Fruit fly (Drosophila melanogaster) whole organism, embryonic: Measurements from ENCODE around the gene CG43672.

Experiments used
- Aef1 ChIP-seq: fragments of 200-800 bp; sonication (Bioruptor generic); IDR thresholded peaks from 3 replicates; pipeline ENCODE4 v1.3.6; 2022; ENCODE audit warnings: missing biosample characterization, missing genetic modification characterization
- Awh ChIP-seq: fragments of 200-800 bp; sonication (Bioruptor generic); IDR thresholded peaks from 2 replicates; pipeline ENCODE4, ENCODE4 v1.3.6; 2022; ENCODE audit warnings: missing biosample characterization, missing genetic modification characterization
- Bteb2 ChIP-seq: fragments of 200-800 bp; sonication (Bioruptor generic); optimal IDR thresholded peaks from 2 replicates; lab custom pipeline; 2016; ENCODE audit warnings: missing biosample characterization, missing genetic modification characterization
- CG11093 ChIP-seq: fragments of 200-800 bp; sonication (Bioruptor generic); IDR thresholded peaks from 3 replicates; pipeline ENCODE4 v1.3.6; 2022; ENCODE audit warnings: missing biosample characterization, missing genetic modification characterization
- CG12769 ChIP-seq: fragments of 200-800 bp; sonication (Bioruptor generic); optimal IDR thresholded peaks from 2 replicates; lab custom pipeline; 2019; ENCODE audit warnings: missing biosample characterization, mild to moderate bottlenecking, missing genetic modification characterization, moderate library complexity
- CG13287 ChIP-seq: fragments of 200-800 bp; sonication (Bioruptor generic); IDR thresholded peaks from 2 replicates; pipeline ENCODE4 v1.3.6; 2022; ENCODE audit warnings: missing biosample characterization, missing genetic modification characterization; ENCODE audit not compliant: partially characterized antibody
- CG14014 ChIP-seq: fragments of 200-800 bp; sonication (Bioruptor generic); IDR thresholded peaks from 2 replicates; pipeline ENCODE4 v1.3.6; 2022; ENCODE audit warnings: missing biosample characterization, missing genetic modification characterization
- CG15269 ChIP-seq: fragments of 200-800 bp; sonication (Bioruptor generic); optimal IDR thresholded peaks from 2 replicates; lab custom pipeline; 2018; ENCODE audit warnings: missing biosample characterization, mild to moderate bottlenecking, missing genetic modification characterization, moderate library complexity
- CG15514 ChIP-seq: fragments of 200-800 bp; sonication (Bioruptor generic); optimal IDR thresholded peaks from 3 replicates; lab custom pipeline; 2017; ENCODE audit warnings: missing biosample characterization, missing genetic modification characterization, mild to moderate bottlenecking, moderate library complexity, missing genetic modification reagents
- CG16863 ChIP-seq: fragments of 200-800 bp; sonication (Bioruptor generic); optimal IDR thresholded peaks from 3 replicates; lab custom pipeline; 2016; ENCODE audit warnings: missing biosample characterization, missing genetic modification characterization
- CG17612 ChIP-seq: fragments of 200-800 bp; sonication (Bioruptor generic); IDR thresholded peaks from 2 replicates; pipeline ENCODE4 v1.3.6; 2022; ENCODE audit warnings: missing biosample characterization, missing genetic modification characterization
- CG18599 ChIP-seq: fragments of 200-800 bp; sonication (Bioruptor generic); optimal IDR thresholded peaks from 3 replicates; lab custom pipeline; 2017; ENCODE audit warnings: missing biosample characterization, missing genetic modification characterization, mild to moderate bottlenecking, moderate library complexity, missing genetic modification reagents
- CG2129 ChIP-seq: fragments of 200-800 bp; sonication (Bioruptor generic); IDR thresholded peaks from 2 replicates; pipeline ENCODE4 v1.3.6; 2022; ENCODE audit warnings: missing biosample characterization, missing genetic modification characterization; ENCODE audit not compliant: partially characterized antibody
- CG30403 ChIP-seq: fragments of 200-800 bp; sonication (Bioruptor generic); optimal IDR thresholded peaks from 3 replicates; lab custom pipeline; 2016; ENCODE audit warnings: missing biosample characterization, missing genetic modification characterization
- CG31441 ChIP-seq: fragments of 200-800 bp; sonication (Bioruptor generic); IDR thresholded peaks from 2 replicates; pipeline ENCODE4 v1.3.6; 2022; ENCODE audit warnings: missing biosample characterization, missing genetic modification characterization
- CG4820 ChIP-seq: fragments of 200-800 bp; sonication (Bioruptor generic); optimal IDR thresholded peaks from 3 replicates; lab custom pipeline; 2016; ENCODE audit warnings: missing biosample characterization, missing genetic modification characterization
- CG5245 ChIP-seq: fragments of 200-800 bp; sonication (Bioruptor generic); optimal IDR thresholded peaks from 3 replicates; lab custom pipeline; 2016; ENCODE audit warnings: missing biosample characterization, missing genetic modification characterization
- CG6175 ChIP-seq: fragments of 200-800 bp; sonication (Bioruptor generic); IDR thresholded peaks from 3 replicates; pipeline ENCODE4 v1.3.6; 2022; ENCODE audit warnings: missing biosample characterization, missing genetic modification characterization
- CG6765 ChIP-seq: fragments of 200-800 bp; sonication (Bioruptor generic); optimal IDR thresholded peaks from 3 replicates; lab custom pipeline; 2017; ENCODE audit warnings: missing biosample characterization, mild to moderate bottlenecking, missing genetic modification characterization
- Elba2 ChIP-seq: fragments of 200-800 bp; sonication (Bioruptor generic); optimal IDR thresholded peaks from 3 replicates; lab custom pipeline; 2016; ENCODE audit warnings: missing biosample characterization, missing genetic modification characterization
- HLHmδ ChIP-seq: fragments of 200-800 bp; sonication (Bioruptor generic); optimal IDR thresholded peaks from 2 replicates; lab custom pipeline; 2018; ENCODE audit warnings: missing biosample characterization, mild to moderate bottlenecking, missing genetic modification characterization, moderate library complexity
- Hey ChIP-seq: fragments of 200-800 bp; sonication (Bioruptor generic); optimal IDR thresholded peaks from 3 replicates; lab custom pipeline; 2018; ENCODE audit warnings: missing biosample characterization, mild to moderate bottlenecking, missing genetic modification characterization
- Hr39 ChIP-seq: fragments of >200 bp; optimal IDR thresholded peaks from 2 replicates; lab custom pipeline; 2017
- Hr78 ChIP-seq, 2 experiments: fragments of 200-800 bp in 1 of 2; fragments of >200 bp in 1 of 2; sonication (Bioruptor generic) in 1 of 2; optimal IDR thresholded peaks; 2 replicates each; lab custom pipeline; 2017 to 2019; ENCODE audit warnings: missing biosample characterization in 2 of 2, missing genetic modification characterization in 2 of 2, mild to moderate bottlenecking in 1 of 2, moderate library complexity in 1 of 2
- Jarid2 ChIP-seq: fragments of 200-800 bp; sonication (Bioruptor generic); optimal IDR thresholded peaks from 3 replicates; lab custom pipeline; 2017; ENCODE audit warnings: mild to moderate bottlenecking, missing biosample characterization, missing genetic modification reagents, missing genetic modification characterization
- Kr ChIP-seq: fragments of 200-800 bp; sonication (Bioruptor generic); optimal IDR thresholded peaks from 2 replicates; lab custom pipeline; 2017; ENCODE audit warnings: missing biosample characterization, mild to moderate bottlenecking, missing genetic modification characterization
- NK7.1 ChIP-seq: fragments of 200-800 bp; sonication (Bioruptor generic); optimal IDR thresholded peaks from 3 replicates; lab custom pipeline; 2016; ENCODE audit warnings: missing biosample characterization, missing genetic modification characterization
- Nf-YB ChIP-seq: fragments of 200-800 bp; sonication (Bioruptor generic); optimal IDR thresholded peaks from 3 replicates; lab custom pipeline; 2019; ENCODE audit warnings: missing biosample characterization, mild to moderate bottlenecking, missing genetic modification characterization, moderate library complexity
- Nf-YC ChIP-seq: fragments of 200-800 bp; optimal IDR thresholded peaks from 3 replicates; lab custom pipeline; 2019; ENCODE audit warnings: missing biosample characterization, mild to moderate bottlenecking, missing genetic modification characterization, moderate library complexity
- bigmax ChIP-seq: fragments of 200-800 bp; sonication (Bioruptor generic); optimal IDR thresholded peaks from 2 replicates; lab custom pipeline; 2018; ENCODE audit warnings: missing biosample characterization, mild to moderate bottlenecking, missing genetic modification characterization
- bowl ChIP-seq: fragments of 200-800 bp; sonication (Bioruptor generic); IDR thresholded peaks from 2 replicates; pipeline ENCODE4 v1.3.6; 2022; ENCODE audit warnings: missing biosample characterization, missing genetic modification characterization
- btn ChIP-seq: fragments of 200-800 bp; sonication (Bioruptor generic); optimal IDR thresholded peaks from 2 replicates; lab custom pipeline; 2016; ENCODE audit warnings: missing biosample characterization, missing genetic modification characterization
- crol ChIP-seq: fragments of 200-800 bp; sonication (Bioruptor generic); IDR thresholded peaks from 2 replicates; pipeline ENCODE4 v1.3.6; 2022; ENCODE audit warnings: missing biosample characterization, missing genetic modification characterization
- cwo ChIP-seq: fragments of 200-800 bp; sonication (Bioruptor generic); optimal IDR thresholded peaks from 3 replicates; lab custom pipeline; 2017; ENCODE audit warnings: missing biosample characterization, missing genetic modification characterization, mild to moderate bottlenecking, moderate library complexity, missing genetic modification reagents
- kay ChIP-seq: fragments of 200-800 bp; sonication (Bioruptor generic); optimal IDR thresholded peaks from 2 replicates; lab custom pipeline; 2016; ENCODE audit warnings: missing biosample characterization, missing genetic modification characterization
- lbe ChIP-seq: fragments of 200-800 bp; sonication (Bioruptor generic); optimal IDR thresholded peaks from 2 replicates; lab custom pipeline; 2016; ENCODE audit warnings: missing biosample characterization, mild to moderate bottlenecking, missing genetic modification characterization
- lola ChIP-seq, 3 experiments: fragments of >200 bp in 2 of 3; fragments of 200-800 bp in 1 of 3; sonication (Bioruptor generic) in 1 of 3; optimal IDR thresholded peaks; 2 replicates each; lab custom pipeline; 2017 to 2019; ENCODE audit warnings: missing biosample characterization in 3 of 3, missing genetic modification characterization in 3 of 3, mild to moderate bottlenecking in 1 of 3, moderate library complexity in 1 of 3
- onecut ChIP-seq: fragments of 200-800 bp; sonication (Bioruptor generic); IDR thresholded peaks from 2 replicates; pipeline ENCODE4 v1.3.6; 2022; ENCODE audit warnings: missing biosample characterization, missing genetic modification characterization
- org-1 ChIP-seq: fragments of 200-800 bp; sonication (Bioruptor generic); optimal IDR thresholded peaks from 2 replicates; lab custom pipeline; 2017; ENCODE audit warnings: missing biosample characterization, missing genetic modification characterization
- pan ChIP-seq, 4 experiments: fragments of >200 bp in 3 of 4; fragments of 200-800 bp in 1 of 4; sonication (Bioruptor generic) in 1 of 4; optimal IDR thresholded peaks in 3 of 4; IDR thresholded peaks in 1 of 4; 2 replicates each; pipeline versions ENCODE4 v1.3.6 to Lab custom; 2017 to 2022; ENCODE audit warnings: missing biosample characterization in 2 of 4, missing genetic modification characterization in 2 of 4, mixed read lengths in 1 of 4
- sd ChIP-seq: fragments of 200-800 bp; sonication (Bioruptor generic); optimal IDR thresholded peaks from 3 replicates; lab custom pipeline; 2018; ENCODE audit warnings: missing biosample characterization, mild to moderate bottlenecking, missing genetic modification characterization, moderate library complexity
- sens ChIP-seq: fragments of 200-800 bp; sonication (Bioruptor generic); peaks from one replicate; lab custom pipeline; 2016; ENCODE audit warnings: missing biosample characterization, missing genetic modification characterization
- sqz ChIP-seq: fragments of 200-800 bp; sonication (Bioruptor generic); optimal IDR thresholded peaks from 3 replicates; lab custom pipeline; 2018; ENCODE audit warnings: missing biosample characterization, mild to moderate bottlenecking, missing genetic modification characterization
- sr ChIP-seq: fragments of 200-800 bp; sonication (Bioruptor generic); IDR thresholded peaks from 3 replicates; pipeline ENCODE4 v1.3.6; 2022; ENCODE audit warnings: missing biosample characterization, missing genetic modification characterization
- unc-4 ChIP-seq: fragments of 200-800 bp; sonication (Bioruptor generic); IDR thresholded peaks from 2 replicates; pipeline ENCODE4 v1.3.6; 2022; ENCODE audit warnings: missing biosample characterization, missing genetic modification characterization; ENCODE audit not compliant: partially characterized antibody
- unpg ChIP-seq: fragments of 200-800 bp; sonication (Bioruptor generic); optimal IDR thresholded peaks from 3 replicates; lab custom pipeline; 2018; ENCODE audit warnings: missing biosample characterization, mild to moderate bottlenecking, missing genetic modification characterization, moderate library complexity
- zen2 ChIP-seq: fragments of 200-800 bp; sonication (Bioruptor generic); IDR thresholded peaks from 3 replicates; pipeline ENCODE4 v1.3.6; 2022; ENCODE audit warnings: missing biosample characterization, missing genetic modification characterization; ENCODE audit not compliant: partially characterized antibody

The CG43672 gene

dm6 chrX:15811666-15812614 lies 39.2 kb downstream of the CG43672 start (continued):
- TF ChIP-seq CG30403 = no peak
- TF ChIP-seq CG13287 (GFP tag; lab: Robert Waterston, UW) = peak; percentile 32; the same call in 1 of the 2 replicates
- peak in 1 of 3 experiments; percentile 61 for TF ChIP-seq lola (GFP tag; optimal IDR thresholded peaks at IDR 0.05; lab: Kevin White, UChicago)
- peak; percentile 61 for TF ChIP-seq Aef1 (GFP tag; lab: Robert Waterston, UW)
- TF ChIP-seq Nf-YB (GFP tag; lab: Kevin White, UChicago) = peak; percentile 13
- peak; percentile 42 for TF ChIP-seq Kr (GFP tag; lab: Kevin White, UChicago)
- no peak for TF ChIP-seq Awh (GFP tag; lab: Robert Waterston, UW)
- TF ChIP-seq crol = peak; percentile 88
- no peak for TF ChIP-seq CG11093
- no peak for TF ChIP-seq CG17612 (GFP tag; lab: Robert Waterston, UW)
- TF ChIP-seq unpg (GFP tag; lab: Kevin White, UChicago) = no peak
- peak; percentile 10 for TF ChIP-seq CG18599 (GFP tag; lab: Kevin White, UChicago)
- TF ChIP-seq CG15269 (tag; lab: Kevin White, UChicago) = no peak
- no peak; the same call in 1 of the 2 replicates for TF ChIP-seq bowl
- peak; percentile 44 for TF ChIP-seq sqz
- peak; percentile 82 for TF ChIP-seq sr (GFP tag; lab: Robert Waterston, UW)
- no peak for TF ChIP-seq bigmax (GFP tag; lab: Kevin White, UChicago)
- TF ChIP-seq Jarid2 (GFP tag; lab: Kevin White, UChicago) = peak; percentile 49
- TF ChIP-seq NK7.1 = no peak
- peak; percentile 8 for TF ChIP-seq Hey (tag; lab: Kevin White, UChicago)
- TF ChIP-seq CG5245 = no peak
- no peak for TF ChIP-seq CG4820
- TF ChIP-seq cwo (GFP tag; lab: Kevin White, UChicago) = no peak
- no peak for TF ChIP-seq Elba2 (GFP tag; lab: Kevin White, UChicago)
- 0 out of 2 replicates have a peak, but pooled peaks have one; percentile 13 for TF ChIP-seq CG2129 (GFP tag; lab: Robert Waterston, UW)
- peak; percentile 48 for TF ChIP-seq lbe (GFP tag; lab: Kevin White, UChicago)
- peak; percentile 7 for TF ChIP-seq sens (GFP tag; lab: Kevin White, UChicago)
- peak; percentile 9 for TF ChIP-seq HLHmδ (GFP tag; lab: Kevin White, UChicago)
- TF ChIP-seq org-1 (GFP tag; lab: Kevin White, UChicago) = no peak
- TF ChIP-seq CG6765 = peak; percentile 56
- no peak for TF ChIP-seq CG16863 (GFP tag; lab: Kevin White, UChicago)
- peak; percentile 67 for TF ChIP-seq onecut
- peak; percentile 18; the same call in 1 of the 2 replicates for TF ChIP-seq CG14014 (GFP tag; lab: Robert Waterston, UW)
- TF ChIP-seq Hr78 (GFP tag; optimal IDR thresholded peaks at IDR 0.05; lab: Kevin White, UChicago) = peak in 1 of 2 experiments; percentile 21
- TF ChIP-seq zen2 (GFP tag; lab: Robert Waterston, UW) = peak; percentile 45; the same call in 2 of the 3 replicates
- TF ChIP-seq Nf-YC = peak; percentile 52
- TF ChIP-seq Bteb2 (GFP tag; lab: Kevin White, UChicago) = no peak
- no peak for TF ChIP-seq pan (optimal IDR thresholded peaks at IDR 0.05; lab: Kevin White, UChicago)
- peak in 1 of 2 experiments; percentile 26 for TF ChIP-seq pan (GFP tag; optimal IDR thresholded peaks at IDR 0.05 in 1 of 2, IDR thresholded peaks at IDR 0.05 in 1 of 2)
- TF ChIP-seq CG6175 (GFP tag; lab: Robert Waterston, UW) = peak; percentile 95
- TF ChIP-seq unc-4 (GFP tag; lab: Robert Waterston, UW) = peak; percentile 40; the same call in 1 of the 2 replicates
- TF ChIP-seq kay (GFP tag; lab: Kevin White, UChicago) = peak; percentile 45
- TF ChIP-seq CG12769 = peak; percentile 56
- peak; percentile 84 for TF ChIP-seq Hr39 (lab: Kevin White, UChicago)
- TF ChIP-seq btn (GFP tag; lab: Kevin White, UChicago) = no peak
- TF ChIP-seq CG31441 (GFP tag; lab: Robert Waterston, UW) = no peak
- peak; percentile 30 for TF ChIP-seq CG15514
- peak; percentile 79 for TF ChIP-seq sd (tag; lab: Kevin White, UChicago)
